Fruit fly (Drosophila melanogaster) whole organism, embryonic: ENCODE data around the gene CG13721.

ENCODE experiments used
- CG10321 ChIP-seq: fragments of 200-800 bp; sonication (Bioruptor generic); IDR thresholded peaks from 2 replicates; pipeline ENCODE4 v1.3.6; 2022; ENCODE audit warnings: missing biosample characterization, missing genetic modification characterization
- CG3407 ChIP-seq: fragments of 200-800 bp; sonication (Bioruptor generic); optimal IDR thresholded peaks from 2 replicates; lab custom pipeline; 2018; ENCODE audit warnings: missing biosample characterization, mild to moderate bottlenecking, missing genetic modification characterization
- pan ChIP-seq, 4 experiments: fragments of >200 bp in 3 of 4; fragments of 200-800 bp in 1 of 4; sonication (Bioruptor generic) in 1 of 4; optimal IDR thresholded peaks in 3 of 4; IDR thresholded peaks in 1 of 4; 2 replicates each; pipeline versions ENCODE4 v1.3.6 to Lab custom; 2017 to 2022; ENCODE audit warnings: missing biosample characterization in 2 of 4, missing genetic modification characterization in 2 of 4, mixed read lengths in 1 of 4

DNA sequence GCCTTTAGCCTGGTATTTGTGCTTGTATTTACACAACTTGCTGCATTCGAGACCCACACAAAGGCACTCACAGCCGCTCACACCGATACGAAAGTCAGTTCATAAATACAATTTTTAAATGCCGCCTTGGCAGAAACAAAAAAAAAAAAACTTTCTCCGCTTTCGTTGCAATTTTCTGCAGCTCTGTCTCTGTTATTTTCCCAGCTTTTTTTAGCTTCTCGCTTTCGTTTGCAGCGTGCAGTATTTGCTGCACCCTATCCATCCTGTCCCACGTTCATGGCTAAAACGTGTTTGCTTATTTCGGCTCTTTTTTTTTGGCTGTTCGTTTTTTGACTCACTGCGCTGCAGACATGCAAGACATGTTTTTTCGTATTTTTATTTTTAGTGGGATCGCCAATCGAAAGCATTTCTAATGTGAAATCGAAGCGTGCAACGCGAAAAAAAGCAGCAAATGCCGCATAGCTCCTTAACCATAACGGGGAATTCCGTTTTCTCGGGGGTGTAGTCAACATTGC, 21.9 kb upstream of the CG13721 start:
- no peak for TF ChIP-seq pan (optimal IDR thresholded peaks at IDR 0.05; lab: Kevin White, UChicago)
- TF ChIP-seq pan (GFP tag; optimal IDR thresholded peaks at IDR 0.05 in 1 of 2, IDR thresholded peaks at IDR 0.05 in 1 of 2): no peak
- TF ChIP-seq CG3407 (GFP tag; lab: Kevin White, UChicago): no peak
- TF ChIP-seq CG10321: no peak
